Worm (Caenorhabditis elegans) whole organism, young adult: ENCODE measurements around the gene H38K22.7.

Source experiments
- B0019.2 ChIP-seq: fragments of 200-800 bp; sonication (Bioruptor generic); conservative IDR thresholded peaks from 2 replicates; pipeline ENCODE4 v1.3.6; 2022; ENCODE audit warnings: missing genetic modification reagents, missing genetic modification characterization, missing compliant biosample characterization
- B0035.1 ChIP-seq: sonication (generic microtip); optimal IDR thresholded peaks from 2 replicates; lab custom pipeline; 2016; ENCODE audit warnings: missing genetic modification characterization, mild to moderate bottlenecking, missing compliant biosample characterization, missing genotype, missing genetic modification reagents
- C17E4.6 ChIP-seq: fragments of 200-800 bp; sonication (Bioruptor generic); IDR thresholded peaks from 2 replicates; pipeline ENCODE4 v1.3.6; 2022; ENCODE audit warnings: missing genetic modification reagents, missing genetic modification characterization, missing compliant biosample characterization
- D2030.7 ChIP-seq: fragments of 200-800 bp; sonication (Bioruptor generic); IDR thresholded peaks from 2 replicates; pipeline ENCODE4 v1.3.6; 2022; ENCODE audit warnings: missing genetic modification reagents, missing genetic modification characterization, missing compliant biosample characterization
- F52B5.7 ChIP-seq: sonication (generic microtip); optimal IDR thresholded peaks from 2 replicates; lab custom pipeline; 2016; ENCODE audit warnings: mild to moderate bottlenecking, missing genetic modification characterization, missing compliant biosample characterization
- attf-3 ChIP-seq: fragments of 200-800 bp; sonication (Bioruptor generic); conservative IDR thresholded peaks from 2 replicates; pipeline ENCODE4 v1.3.6; 2022; ENCODE audit warnings: missing genetic modification reagents, missing genetic modification characterization, missing compliant biosample characterization
- ceh-100 ChIP-seq: fragments of 200-800 bp; sonication (Bioruptor generic); IDR thresholded peaks from 2 replicates; pipeline ENCODE4 v1.3.6; 2022; ENCODE audit warnings: missing genetic modification reagents, missing genetic modification characterization, missing compliant biosample characterization
- egl-44 ChIP-seq: fragments of 200-800 bp; sonication (Bioruptor generic); IDR thresholded peaks from 2 replicates; pipeline ENCODE4 v1.3.6; 2022; ENCODE audit warnings: missing genetic modification reagents, missing genetic modification characterization, missing compliant biosample characterization
- egrh-3 ChIP-seq: fragments of 200-800 bp; sonication (Bioruptor generic); IDR thresholded peaks from 2 replicates; pipeline ENCODE4 v1.3.6; 2022; ENCODE audit warnings: missing genetic modification reagents, missing genetic modification characterization, missing compliant biosample characterization
- gei-17 ChIP-seq: fragments of 200-800 bp; sonication (Bioruptor generic); optimal IDR thresholded peaks from 2 replicates; lab custom pipeline; 2018; ENCODE audit warnings: mild to moderate bottlenecking, missing genetic modification characterization, missing compliant biosample characterization
- him-1 ChIP-seq: sonication (generic microtip); optimal IDR thresholded peaks from 2 replicates; lab custom pipeline; 2016; ENCODE audit warnings: missing genotype, missing genetic modification reagents, missing genetic modification characterization, missing compliant biosample characterization
- hlh-26 ChIP-seq: fragments of 200-800 bp; sonication (Bioruptor generic); conservative IDR thresholded peaks from 2 replicates; pipeline ENCODE4 v1.3.6; 2022; ENCODE audit warnings: missing genetic modification reagents, missing genetic modification characterization, missing compliant biosample characterization
- hmg-1.2 ChIP-seq: fragments of 200-800 bp; sonication (Bioruptor generic); IDR thresholded peaks from 2 replicates; pipeline ENCODE4 v1.3.6; 2022; ENCODE audit warnings: missing genetic modification reagents, missing genetic modification characterization, missing compliant biosample characterization
- hrde-1 ChIP-seq: sonication (generic microtip); optimal IDR thresholded peaks from 2 replicates; lab custom pipeline; 2016; ENCODE audit warnings: missing genetic modification characterization, mild to moderate bottlenecking, missing compliant biosample characterization, moderate library complexity, missing genotype, missing genetic modification reagents, borderline replicate concordance
- lag-1 ChIP-seq: fragments of 200-800 bp; sonication (Bioruptor generic); IDR thresholded peaks from 2 replicates; pipeline ENCODE4 v1.3.6; 2022; ENCODE audit warnings: missing genetic modification reagents, missing genetic modification characterization, missing compliant biosample characterization
- madf-8 ChIP-seq: fragments of 200-800 bp; sonication (Bioruptor generic); conservative IDR thresholded peaks from 2 replicates; pipeline ENCODE4 v1.3.6; 2022; ENCODE audit warnings: missing genetic modification reagents, missing genetic modification characterization, missing compliant biosample characterization
- mcd-1 ChIP-seq: fragments of 200-800 bp; sonication (Bioruptor generic); IDR thresholded peaks from 2 replicates; pipeline ENCODE4 v1.3.6; 2022; ENCODE audit warnings: missing genetic modification reagents, missing genetic modification characterization, missing compliant biosample characterization
- nfyb-1 ChIP-seq: fragments of 200-800 bp; sonication (Bioruptor generic); IDR thresholded peaks from 2 replicates; pipeline ENCODE4 v1.3.6; 2022; ENCODE audit warnings: missing genetic modification reagents, missing genetic modification characterization, missing compliant biosample characterization
- nhr-179 ChIP-seq: sonication (generic microtip); optimal IDR thresholded peaks from 2 replicates; lab custom pipeline; 2016; ENCODE audit warnings: mild to moderate bottlenecking, missing genetic modification characterization, missing compliant biosample characterization
- nhr-90 ChIP-seq: sonication (generic microtip); optimal IDR thresholded peaks from 2 replicates; lab custom pipeline; 2016; ENCODE audit warnings: missing genotype, mild to moderate bottlenecking, missing genetic modification characterization, missing compliant biosample characterization
- pha-4 ChIP-seq: fragments of 150-350 bp; sonication (generic microtip); optimal IDR thresholded peaks from 2 replicates; lab custom pipeline; 2014; ENCODE audit warnings: missing biosample characterization, missing genetic modification reagents, missing genetic modification characterization
- rpc-1 ChIP-seq, 2 experiments: fragments of 150-350 bp in 1 of 2; sonication (generic microtip) in 1 of 2; optimal IDR thresholded peaks; 2 replicates each; lab custom pipeline; 2014 to 2018; ENCODE audit warnings: missing biosample characterization in 1 of 2, missing genetic modification characterization in 1 of 2, missing genetic modification reagents in 1 of 2, missing genotype in 1 of 2
- snpc-3.4 ChIP-seq: sonication (generic microtip); optimal IDR thresholded peaks from 2 replicates; lab custom pipeline; 2017; ENCODE audit warnings: missing genetic modification characterization, mild to moderate bottlenecking, missing compliant biosample characterization, antibody characterized with exemption, moderate library complexity, missing genotype, missing genetic modification reagents
- sptf-2 ChIP-seq: fragments of 200-800 bp; sonication (Bioruptor generic); optimal IDR thresholded peaks from 2 replicates; lab custom pipeline; 2018; ENCODE audit warnings: mild to moderate bottlenecking, missing genetic modification characterization, missing compliant biosample characterization
- unc-62 ChIP-seq: fragments of 150-350 bp; optimal IDR thresholded peaks from 2 replicates; lab custom pipeline; 2014; ENCODE audit warnings: missing biosample characterization, missing genetic modification reagents, missing genetic modification characterization
- xnd-1 ChIP-seq: sonication (generic microtip); optimal IDR thresholded peaks from 2 replicates; lab custom pipeline; 2016; ENCODE audit warnings: missing genotype, missing genetic modification reagents, missing genetic modification characterization, missing compliant biosample characterization
- zfh-2 ChIP-seq: fragments of 200-800 bp; sonication (Bioruptor generic); conservative IDR thresholded peaks from 2 replicates; pipeline ENCODE4 v1.3.6; 2022; ENCODE audit warnings: missing genetic modification reagents, missing genetic modification characterization, missing compliant biosample characterization
- ztf-26 ChIP-seq: sonication (generic microtip); optimal IDR thresholded peaks from 2 replicates; lab custom pipeline; 2017; ENCODE audit warnings: missing genetic modification characterization, missing compliant biosample characterization
- ztf-6 ChIP-seq: fragments of 200-800 bp; sonication (Bioruptor generic); IDR thresholded peaks from 2 replicates; pipeline ENCODE4 v1.3.6; 2022; ENCODE audit warnings: missing genetic modification reagents, missing genetic modification characterization, missing compliant biosample characterization

Gene H38K22.7

ce11 chrIII:4321399-4321798, at the start of gene H38K22.7:
Gene H38K22.7 (plus strand): TSS chrIII:4321699.
- TF ChIP-seq pha-4 (tag; lab: Kevin White, UChicago) (no peak), him-1 (tag; lab: Kevin White, UChicago) (no peak), B0035.1 (tag; lab: Kevin White, UChicago) (no peak), B0019.2 (GFP tag; lab: Robert Waterston, UW) (no peak), snpc-3.4 (tag; lab: Kevin White, UChicago) (no peak)
- TF ChIP-seq, all 124 proteins: peak for 0

- TF ChIP-seq unc-62 (peak; percentile 13), sptf-2 (GFP tag; lab: Kevin White, UChicago) (no peak), ztf-26 (tag; lab: Kevin White, UChicago) (no peak)
These were observed 48.6 kb upstream of the H38K22.7 start for ce11 chrIII:4272864-4273263.

DNA sequence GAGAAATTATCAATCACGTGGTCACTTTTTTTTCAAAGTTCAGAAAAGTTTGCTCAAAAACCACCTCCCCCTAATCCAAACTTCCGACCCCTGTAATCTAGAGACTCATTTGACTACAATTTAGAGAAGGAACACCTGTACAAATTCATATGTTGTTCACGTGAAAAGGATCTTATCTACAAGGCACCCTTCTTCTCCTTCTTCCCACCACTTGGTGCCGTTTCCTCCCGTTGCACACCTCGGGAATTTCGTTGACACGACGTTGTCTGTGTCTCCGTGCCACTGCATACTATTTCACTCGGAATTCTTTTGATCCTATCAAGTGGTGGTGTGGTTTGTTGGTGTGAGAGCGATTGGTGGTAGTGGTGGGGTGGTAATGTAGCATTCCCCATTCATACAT, 47.0 kb upstream of the H38K22.7 start:
- TF ChIP-seq mcd-1 (GFP tag; lab: Robert Waterston, UW) (no peak), D2030.7 (GFP tag; lab: Robert Waterston, UW) (0 out of 2 replicates have a peak, but pooled peaks have one; percentile 9), hmg-1.2 (peak; percentile 18; the same call in 1 of the 2 replicates), rpc-1 (optimal IDR thresholded peaks at IDR 0.05; lab: Kevin White, UChicago) (no peak), rpc-1 (tag; optimal IDR thresholded peaks at IDR 0.05; lab: Kevin White, UChicago) (no peak)

ce11 chrIII:4275704-4276103, 45.8 kb upstream of the H38K22.7 start:
- TF ChIP-seq C17E4.6 (no peak), nfyb-1 (GFP tag; lab: Robert Waterston, UW) (peak; percentile 67)

- TF ChIP-seq nhr-90 (tag; lab: Kevin White, UChicago): no peak
- 0 out of 2 replicates have a peak, but pooled peaks have one; percentile 28 for TF ChIP-seq zfh-2
- peak; percentile 39; the same call in 1 of the 2 replicates for TF ChIP-seq egrh-3 (GFP tag; lab: Robert Waterston, UW)
These were observed 45.2 kb upstream of the H38K22.7 start for ce11 chrIII:4276277-4276676.

- TF ChIP-seq xnd-1 (tag; lab: Kevin White, UChicago) (no peak), hrde-1 (tag; lab: Kevin White, UChicago) (no peak), hlh-26 (GFP tag; lab: Robert Waterston, UW) (no peak), zfh-2 (no peak), gei-17 (no peak), ztf-6 (GFP tag; lab: Robert Waterston, UW) (no peak), attf-3 (GFP tag; lab: Robert Waterston, UW) (no peak), egl-44 (GFP tag; lab: Robert Waterston, UW) (no peak), madf-8 (GFP tag; lab: Robert Waterston, UW) (no peak), ceh-100 (GFP tag; lab: Robert Waterston, UW) (no peak), lag-1 (no peak), B0019.2 (GFP tag; lab: Robert Waterston, UW) (no peak), F52B5.7 (tag; lab: Kevin White, UChicago) (no peak), nhr-179 (tag; lab: Kevin White, UChicago) (no peak)
These were observed 43.7 kb upstream of the H38K22.7 start for ce11 chrIII:4277762-4278161.
